Fruit fly (Drosophila melanogaster) whole organism: ENCODE data around the gene CecA1.

Experiments used
- CG8478 ChIP-seq: fragments of >200 bp; optimal IDR thresholded peaks from 2 replicates; lab custom pipeline; 2018; ENCODE audit warnings: inconsistent platforms
- EcR ChIP-seq, 2 experiments: fragments of >200 bp; optimal IDR thresholded peaks; 2 replicates each; lab custom pipeline; 2017; ENCODE audit warnings: missing biosample characterization in 2 of 2, missing genetic modification characterization in 2 of 2, missing genetic modification reagents in 2 of 2
- pan ChIP-seq: fragments of >200 bp; optimal IDR thresholded peaks from 2 replicates; lab custom pipeline; 2017
- psq ChIP-seq: fragments of >200 bp; optimal IDR thresholded peaks from 2 replicates; lab custom pipeline; 2017
- usp ChIP-seq: fragments of >200 bp; optimal IDR thresholded peaks from 2 replicates; lab custom pipeline; 2017; ENCODE audit warnings: missing biosample characterization, missing genetic modification characterization, mixed read lengths

- TF ChIP-seq psq (lab: Kevin White, UChicago): no peak
- no peak for TF ChIP-seq CG8478 (lab: Kevin White, UChicago)
- no peak for TF ChIP-seq pan
- no peak for TF ChIP-seq usp (GFP tag; lab: Kevin White, UChicago)
- TF ChIP-seq EcR (GFP tag; optimal IDR thresholded peaks at IDR 0.05; lab: Kevin White, UChicago): no peak
Measured at dm6 chr3R:30166159-30166784, 44.4 kb upstream of the CecA1 start, which contains the start of gene VhaAC45RP.
